Worm (Caenorhabditis elegans) whole organism, L4 larva: Measurements from ENCODE around the gene best-24.

Experiments
- F26F4.8 ChIP-seq: fragments of 200-800 bp; sonication (Bioruptor generic); conservative IDR thresholded peaks from 2 replicates; pipeline ENCODE4 v1.3.6; 2022; ENCODE audit warnings: missing genetic modification characterization, missing compliant biosample characterization
- T20F7.1 ChIP-seq: fragments of 200-800 bp; sonication (Bioruptor generic); optimal IDR thresholded peaks from 2 replicates; lab custom pipeline; 2018; ENCODE audit warnings: mild to moderate bottlenecking, missing genetic modification characterization, missing compliant biosample characterization
- T26A8.4 ChIP-seq: fragments of 200-800 bp; sonication (Bioruptor generic); IDR thresholded peaks from 2 replicates; pipeline ENCODE4 v1.3.6; 2022; ENCODE audit warnings: missing genetic modification characterization, missing compliant biosample characterization
- Y5F2A.4 ChIP-seq: fragments of 200-800 bp; sonication (Bioruptor generic); optimal IDR thresholded peaks from 2 replicates; lab custom pipeline; 2018; ENCODE audit warnings: mild to moderate bottlenecking, missing genetic modification characterization, missing compliant biosample characterization
- aly-2 ChIP-seq: sonication (generic microtip); optimal IDR thresholded peaks from 2 replicates; lab custom pipeline; 2018; ENCODE audit warnings: missing biosample characterization, missing genetic modification characterization
- attf-4 ChIP-seq: sonication (generic microtip); optimal IDR thresholded peaks from 3 replicates; lab custom pipeline; 2017; ENCODE audit warnings: missing biosample characterization, missing genetic modification characterization
- ceh-20 ChIP-seq: fragments of 200-800 bp; sonication (Bioruptor generic); IDR thresholded peaks from 2 replicates; pipeline ENCODE4 v1.3.6; 2022; ENCODE audit warnings: missing genetic modification reagents, missing genetic modification characterization, missing compliant biosample characterization
- ceh-28 ChIP-seq: fragments of 150-350 bp; optimal IDR thresholded peaks from 2 replicates; lab custom pipeline; 2014; ENCODE audit warnings: missing biosample characterization, missing genetic modification reagents, missing genetic modification characterization
- ceh-44 ChIP-seq: fragments of 200-800 bp; sonication (Bioruptor generic); IDR thresholded peaks from 2 replicates; pipeline ENCODE4 v1.3.6; 2022; ENCODE audit warnings: missing genetic modification reagents, missing genetic modification characterization, missing compliant biosample characterization
- ceh-82 ChIP-seq: sonication (generic microtip); optimal IDR thresholded peaks from 2 replicates; lab custom pipeline; 2017; ENCODE audit warnings: missing biosample characterization, missing genetic modification characterization
- daf-19 ChIP-seq: fragments of 200-800 bp; sonication (Bioruptor generic); conservative IDR thresholded peaks from 2 replicates; pipeline ENCODE4 v1.3.6; 2022; ENCODE audit warnings: missing genetic modification characterization, missing compliant biosample characterization
- dmd-8 ChIP-seq: fragments of 200-800 bp; sonication (Bioruptor generic); IDR thresholded peaks from 2 replicates; pipeline ENCODE4 v1.3.6; 2022; ENCODE audit warnings: missing genetic modification characterization, missing compliant biosample characterization
- dmd-9 ChIP-seq: fragments of 200-800 bp; sonication (Bioruptor generic); IDR thresholded peaks from 2 replicates; pipeline ENCODE4 v1.3.6; 2022; ENCODE audit warnings: missing genetic modification reagents, missing genetic modification characterization, missing compliant biosample characterization
- dve-1 ChIP-seq: sonication (generic microtip); optimal IDR thresholded peaks from 2 replicates; lab custom pipeline; 2017; ENCODE audit warnings: antibody characterized with exemption, mild to moderate bottlenecking, missing genetic modification characterization, missing compliant biosample characterization; ENCODE audit not compliant: insufficient read depth
- egl-27 ChIP-seq: sonication (generic microtip); optimal IDR thresholded peaks from 3 replicates; lab custom pipeline; 2017; ENCODE audit warnings: missing biosample characterization, missing genetic modification reagents, missing genetic modification characterization
- hif-1 ChIP-seq, 2 experiments: sonication (generic microtip); optimal IDR thresholded peaks; 2 replicates each; lab custom pipeline; 2016 to 2017; ENCODE audit warnings: missing compliant biosample characterization in 2 of 2, missing genetic modification characterization in 2 of 2, missing genetic modification reagents in 2 of 2, missing genotype in 2 of 2, mild to moderate bottlenecking in 1 of 2
- hlh-30 ChIP-seq: sonication (generic microtip); optimal IDR thresholded peaks from 2 replicates; lab custom pipeline; 2017; ENCODE audit warnings: antibody characterized with exemption, mild to moderate bottlenecking, missing genetic modification characterization, missing compliant biosample characterization; ENCODE audit not compliant: insufficient read depth
- hmg-1.1 ChIP-seq: fragments of 200-800 bp; sonication (Bioruptor generic); IDR thresholded peaks from 2 replicates; pipeline ENCODE4 v1.3.6; 2022; ENCODE audit warnings: missing genetic modification reagents, missing genetic modification characterization, missing compliant biosample characterization
- lim-7 ChIP-seq: fragments of 200-800 bp; sonication (Bioruptor generic); IDR thresholded peaks from 2 replicates; pipeline ENCODE4 v1.3.6; 2022; ENCODE audit warnings: missing genetic modification characterization, missing compliant biosample characterization
- lin-1 ChIP-seq: fragments of 200-800 bp; sonication (Bioruptor generic); IDR thresholded peaks from 2 replicates; pipeline ENCODE4 v1.3.6; 2022; ENCODE audit warnings: missing genetic modification reagents, missing genetic modification characterization, missing compliant biosample characterization
- lin-15B ChIP-seq: fragments of 150-350 bp; sonication (generic microtip); optimal IDR thresholded peaks from 3 replicates; lab custom pipeline; 2014; ENCODE audit warnings: missing biosample characterization, missing genetic modification characterization
- lin-39 ChIP-seq: fragments of 150-350 bp; optimal IDR thresholded peaks from 2 replicates; lab custom pipeline; 2014; ENCODE audit warnings: missing biosample characterization, missing genetic modification reagents, missing genetic modification characterization
- madf-9 ChIP-seq: fragments of 200-800 bp; sonication (Bioruptor generic); conservative IDR thresholded peaks from 2 replicates; pipeline ENCODE4 v1.3.6; 2022; ENCODE audit warnings: missing genetic modification reagents, missing genetic modification characterization, missing compliant biosample characterization
- mdt-29 ChIP-seq: fragments of 200-800 bp; sonication (Bioruptor generic); IDR thresholded peaks from 2 replicates; pipeline ENCODE4 v1.3.6; 2022; ENCODE audit warnings: missing genetic modification reagents, missing genetic modification characterization, missing compliant biosample characterization
- mep-1 ChIP-seq: fragments of 150-350 bp; sonication (generic microtip); optimal IDR thresholded peaks from 3 replicates; lab custom pipeline; 2014; ENCODE audit warnings: missing biosample characterization, missing genetic modification characterization
- mes-2 ChIP-seq: sonication (generic microtip); optimal IDR thresholded peaks from 2 replicates; lab custom pipeline; 2016; ENCODE audit warnings: missing genotype, mild to moderate bottlenecking, missing genetic modification characterization, missing compliant biosample characterization; ENCODE audit not compliant: poor library complexity, severe bottlenecking
- mxl-2 ChIP-seq: fragments of 200-800 bp; sonication (Bioruptor generic); conservative IDR thresholded peaks from 2 replicates; pipeline ENCODE4 v1.3.6; 2022; ENCODE audit warnings: missing genetic modification reagents, missing genetic modification characterization, missing compliant biosample characterization
- mxl-3 ChIP-seq: fragments of 200-800 bp; sonication (Bioruptor generic); optimal IDR thresholded peaks from 2 replicates; lab custom pipeline; 2018; ENCODE audit warnings: mild to moderate bottlenecking, missing genetic modification characterization, missing compliant biosample characterization
- nhr-11 ChIP-seq: fragments of 150-350 bp; optimal IDR thresholded peaks from 2 replicates; lab custom pipeline; 2014; ENCODE audit warnings: missing biosample characterization, missing genetic modification characterization
- nhr-237 ChIP-seq: sonication (generic microtip); optimal IDR thresholded peaks from 2 replicates; lab custom pipeline; 2017; ENCODE audit warnings: missing biosample characterization, missing genetic modification characterization
- nhr-28 ChIP-seq: fragments of 150-350 bp; optimal IDR thresholded peaks from 2 replicates; lab custom pipeline; 2014; ENCODE audit warnings: missing biosample characterization, missing genetic modification characterization
- nhr-77 ChIP-seq: fragments of 150-350 bp; optimal IDR thresholded peaks from 2 replicates; lab custom pipeline; 2014; ENCODE audit warnings: missing biosample characterization, missing genetic modification characterization
- pha-4 ChIP-seq, 2 experiments: fragments of 150-350 bp in 1 of 2; fragments of 200-800 bp in 1 of 2; sonication (Bioruptor generic) in 1 of 2; IDR thresholded peaks in 1 of 2; optimal IDR thresholded peaks in 1 of 2; 2 replicates each; pipeline versions ENCODE4 v1.3.6 to Lab custom; 2014 to 2022; ENCODE audit warnings: missing genetic modification characterization in 2 of 2, missing genetic modification reagents in 2 of 2, missing biosample characterization in 1 of 2, missing compliant biosample characterization in 1 of 2
- sdz-12 ChIP-seq: fragments of 200-800 bp; sonication (Bioruptor generic); optimal IDR thresholded peaks from 2 replicates; lab custom pipeline; 2018; ENCODE audit warnings: mild to moderate bottlenecking, missing genetic modification characterization, missing compliant biosample characterization
- snpc-4 ChIP-seq: fragments of 150-350 bp; optimal IDR thresholded peaks from 2 replicates; lab custom pipeline; 2014; ENCODE audit warnings: missing biosample characterization, missing genetic modification characterization
- spr-1 ChIP-seq: sonication (generic microtip); optimal IDR thresholded peaks from 2 replicates; lab custom pipeline; 2016; ENCODE audit warnings: mild to moderate bottlenecking, missing genetic modification characterization, missing compliant biosample characterization
- tag-97 ChIP-seq: fragments of 200-800 bp; sonication (Bioruptor generic); IDR thresholded peaks from 2 replicates; pipeline ENCODE4 v1.3.6; 2022; ENCODE audit warnings: missing genetic modification characterization, missing compliant biosample characterization
- unc-130 ChIP-seq: sonication (generic microtip); optimal IDR thresholded peaks from 2 replicates; lab custom pipeline; 2016; ENCODE audit warnings: missing genetic modification reagents, missing genetic modification characterization, missing compliant biosample characterization
- unc-39 ChIP-seq: sonication (generic microtip); optimal IDR thresholded peaks from 2 replicates; lab custom pipeline; 2017; ENCODE audit warnings: missing biosample characterization, missing genetic modification characterization
- vab-7 ChIP-seq: fragments of 200-800 bp; sonication (Bioruptor generic); IDR thresholded peaks from 2 replicates; pipeline ENCODE4 v1.3.6; 2022; ENCODE audit warnings: missing genetic modification reagents, missing genetic modification characterization, missing compliant biosample characterization
- zfp-2 ChIP-seq: sonication (generic microtip); optimal IDR thresholded peaks from 2 replicates; lab custom pipeline; 2016; ENCODE audit warnings: mild to moderate bottlenecking, missing genetic modification characterization, missing compliant biosample characterization
- ztf-7 ChIP-seq: fragments of 150-350 bp; optimal IDR thresholded peaks from 2 replicates; lab custom pipeline; 2014; ENCODE audit warnings: missing biosample characterization, missing genetic modification characterization

best-24 gene

ce11 chrIII:7940819-7941218 lies 40.0 kb downstream of the best-24 start, which contains the start of gene C29E4.12 (continued):
- TF ChIP-seq dmd-9 (GFP tag; lab: Robert Waterston, UW) (no peak), madf-9 (GFP tag; lab: Robert Waterston, UW) (no peak), hmg-1.1 (GFP tag; lab: Robert Waterston, UW) (peak; percentile 65; the same call in 1 of the 2 replicates), lin-1 (GFP tag; lab: Robert Waterston, UW) (no peak), unc-39 (tag; lab: Kevin White, UChicago) (no peak), lin-15B (tag; lab: Kevin White, UChicago) (no peak), sdz-12 (GFP tag; lab: Kevin White, UChicago) (no peak), pha-4 (GFP tag; IDR thresholded peaks at IDR 0.05; lab: Robert Waterston, UW) (no peak), pha-4 (tag; optimal IDR thresholded peaks at IDR 0.05; lab: Kevin White, UChicago) (no peak), mes-2 (tag; lab: Kevin White, UChicago) (peak; percentile 77), egl-27 (tag; lab: Kevin White, UChicago) (no peak), Y5F2A.4 (GFP tag; lab: Kevin White, UChicago) (no peak), dve-1 (tag; lab: Kevin White, UChicago) (peak; percentile 26), ceh-44 (GFP tag; lab: Robert Waterston, UW) (no peak), ceh-82 (tag; lab: Kevin White, UChicago) (no peak), snpc-4 (tag; lab: Kevin White, UChicago) (no peak), tag-97 (GFP tag; lab: Robert Waterston, UW) (no peak), hif-1 (tag; optimal IDR thresholded peaks at IDR 0.05; lab: Kevin White, UChicago) (peak in 1 of 2 experiments; percentile 27), nhr-28 (tag; lab: Kevin White, UChicago) (peak; percentile 52), vab-7 (GFP tag; lab: Robert Waterston, UW) (no peak), nhr-11 (tag; lab: Kevin White, UChicago) (peak; percentile 11), hlh-30 (peak; percentile 79), spr-1 (no peak), lim-7 (GFP tag; lab: Robert Waterston, UW) (no peak), lin-39 (no peak), nhr-77 (tag; lab: Kevin White, UChicago) (no peak), nhr-237 (no peak), ceh-28 (tag; lab: Kevin White, UChicago) (no peak), unc-130 (no peak), mep-1 (tag; lab: Kevin White, UChicago) (no peak), daf-19 (no peak), F26F4.8 (GFP tag; lab: Robert Waterston, UW) (no peak), T26A8.4 (GFP tag; lab: Robert Waterston, UW) (no peak), T20F7.1 (GFP tag; lab: Kevin White, UChicago) (peak; percentile 99), zfp-2 (tag; lab: Kevin White, UChicago) (no peak), mdt-29 (GFP tag; lab: Robert Waterston, UW) (no peak), aly-2 (tag; lab: Kevin White, UChicago) (no peak), dmd-8 (no peak), ceh-20 (GFP tag; lab: Robert Waterston, UW) (no peak), attf-4 (tag; lab: Kevin White, UChicago) (no peak), mxl-3 (no peak), ztf-7 (no peak), mxl-2 (GFP tag; lab: Robert Waterston, UW) (no peak)
